Fruit fly (Drosophila melanogaster) whole organism, prepupa: Measurements from ENCODE around the gene Or71a.

ENCODE experiments used
- CG16779 ChIP-seq: fragments of 200-800 bp; sonication (Bioruptor generic); optimal IDR thresholded peaks from 3 replicates; lab custom pipeline; 2017; ENCODE audit warnings: missing biosample characterization, mild to moderate bottlenecking, missing genetic modification characterization
- CG3919 ChIP-seq: fragments of 200-800 bp; sonication (Bioruptor generic); optimal IDR thresholded peaks from 3 replicates; lab custom pipeline; 2016; ENCODE audit warnings: missing biosample characterization, missing genetic modification characterization
- CG6808 ChIP-seq: fragments of 200-800 bp; sonication (Bioruptor generic); optimal IDR thresholded peaks from 3 replicates; lab custom pipeline; 2017; ENCODE audit warnings: missing biosample characterization, missing genetic modification characterization, mild to moderate bottlenecking, moderate library complexity, missing genetic modification reagents
- CG6854 ChIP-seq: fragments of 200-800 bp; sonication (Bioruptor generic); optimal IDR thresholded peaks from 2 replicates; lab custom pipeline; 2017; ENCODE audit warnings: missing biosample characterization, mild to moderate bottlenecking, missing genetic modification characterization
- CG8632 ChIP-seq: fragments of 200-800 bp; sonication (Bioruptor generic); optimal IDR thresholded peaks from 3 replicates; lab custom pipeline; 2016; ENCODE audit warnings: missing biosample characterization, missing genetic modification characterization
- CG9139 ChIP-seq: fragments of 200-800 bp; sonication (Bioruptor generic); optimal IDR thresholded peaks from 3 replicates; lab custom pipeline; 2017; ENCODE audit warnings: missing biosample characterization, mild to moderate bottlenecking, missing genetic modification characterization
- Gug ChIP-seq: fragments of 200-800 bp; sonication (Bioruptor generic); IDR thresholded peaks from 2 replicates; pipeline ENCODE4 v1.3.6; 2022; ENCODE audit warnings: missing biosample characterization, missing genetic modification characterization
- Hr39 ChIP-seq: fragments of 200-800 bp; sonication (Bioruptor generic); optimal IDR thresholded peaks from 2 replicates; lab custom pipeline; 2016; ENCODE audit warnings: missing biosample characterization, missing genetic modification characterization
- Hr4 ChIP-seq: fragments of 200-800 bp; sonication (Bioruptor generic); optimal IDR thresholded peaks from 3 replicates; lab custom pipeline; 2016; ENCODE audit warnings: missing biosample characterization, missing genetic modification characterization
- Smox ChIP-seq: fragments of 200-800 bp; sonication (Bioruptor generic); optimal IDR thresholded peaks from 3 replicates; lab custom pipeline; 2016; ENCODE audit warnings: missing biosample characterization, missing genetic modification characterization
- esn ChIP-seq: fragments of 200-800 bp; sonication (Bioruptor generic); optimal IDR thresholded peaks from 2 replicates; lab custom pipeline; 2016; ENCODE audit warnings: missing biosample characterization, mild to moderate bottlenecking, missing genetic modification characterization, moderate library complexity
- salr ChIP-seq, 2 experiments: fragments of 200-800 bp; sonication (Bioruptor generic); optimal IDR thresholded peaks; 3 replicates each; lab custom pipeline; 2016 to 2018; ENCODE audit warnings: missing biosample characterization in 2 of 2, missing genetic modification characterization in 2 of 2, mild to moderate bottlenecking in 1 of 2

DNA sequence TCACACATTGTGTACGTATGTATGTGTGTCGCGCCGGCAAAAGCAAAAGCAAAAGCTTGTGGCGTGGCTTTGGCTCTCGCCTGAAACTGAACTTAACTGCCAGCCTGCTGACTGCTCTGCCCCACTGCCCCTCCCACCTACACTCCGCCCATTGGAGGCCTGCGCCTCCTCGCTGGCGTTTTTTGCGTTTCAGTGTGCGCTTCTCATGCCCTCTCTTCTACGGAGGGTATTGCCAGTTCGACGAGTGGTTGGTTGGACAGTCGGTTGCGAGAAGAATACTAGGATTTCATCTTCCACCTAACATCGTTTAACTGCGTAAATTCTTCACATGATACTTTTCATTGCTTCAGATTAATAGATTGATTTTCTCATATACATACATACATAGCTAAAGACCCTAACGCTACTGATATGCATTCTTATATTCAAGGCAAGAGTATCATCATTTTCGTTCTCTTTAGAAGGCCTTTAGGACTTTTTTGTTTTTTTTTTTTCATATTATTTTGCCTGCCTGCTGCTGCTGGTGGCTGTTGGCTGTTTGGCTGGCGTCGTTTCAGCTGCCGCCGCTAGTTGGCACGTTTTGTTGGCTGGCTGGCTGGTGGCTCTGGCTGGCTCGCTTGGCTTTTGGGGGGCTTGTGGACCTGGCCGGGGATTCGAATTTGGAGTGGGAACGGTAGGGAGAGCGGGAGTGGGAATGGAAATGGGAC is 26.8 kb upstream of the Or71a start:
- TF ChIP-seq Smox (GFP tag; lab: Kevin White, UChicago), result peak; percentile 92
- peak; percentile 97 for TF ChIP-seq Hr4 (GFP tag; lab: Kevin White, UChicago)
- peak; percentile 87 for TF ChIP-seq Gug (GFP tag; lab: Robert Waterston, UW)
- TF ChIP-seq salr (GFP tag; optimal IDR thresholded peaks at IDR 0.05; lab: Kevin White, UChicago), result peak; percentile 78 to 90
- peak; percentile 95 for TF ChIP-seq esn (GFP tag; lab: Kevin White, UChicago)
- TF ChIP-seq CG6854 (GFP tag; lab: Kevin White, UChicago), result peak; percentile 100
- peak; percentile 65 for TF ChIP-seq CG9139 (GFP tag; lab: Kevin White, UChicago)
- TF ChIP-seq CG3919, result peak; percentile 89
- TF ChIP-seq Hr39 (GFP tag; lab: Kevin White, UChicago), result peak; percentile 95
- peak; percentile 85 for TF ChIP-seq CG16779 (tag; lab: Kevin White, UChicago)
- TF ChIP-seq CG6808 (GFP tag; lab: Kevin White, UChicago), result peak; percentile 91
- TF ChIP-seq CG8632, result peak; percentile 89
